Worm (Caenorhabditis elegans): ENCODE data around the gene C03A3.1.

Gene C03A3.1

DNA sequence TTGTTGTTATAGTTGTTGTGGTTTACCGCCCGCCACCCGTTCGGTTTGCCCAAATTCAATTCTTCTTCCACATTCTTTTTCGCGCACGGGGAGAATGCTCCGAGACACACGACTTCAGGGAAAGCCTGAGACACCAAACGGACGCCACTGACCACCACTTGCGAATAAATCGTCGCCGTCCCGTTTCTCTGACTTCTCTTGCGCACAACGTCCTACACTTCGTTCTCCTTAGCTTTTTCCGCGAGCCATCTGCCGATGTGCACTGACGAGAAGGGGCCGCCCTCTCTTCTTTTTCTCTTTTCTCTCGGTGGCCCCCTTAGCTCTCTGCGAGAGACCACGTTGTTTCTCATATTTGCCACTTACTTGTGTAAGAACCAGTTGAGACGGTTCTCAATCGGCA is at the start of gene C03A3.1:
TSS of gene C03A3.1 (plus strand) at position 291 of the 400 bp plus-strand sequence.
- TF ChIP-seq elt-1 (tag; optimal IDR thresholded peaks at IDR 0.05) (no peak), C34F6.9 (tag; optimal IDR thresholded peaks at IDR 0.05) (peak; percentile 26), mdl-1 (tag; optimal IDR thresholded peaks at IDR 0.05) (no peak), ama-1 (optimal IDR thresholded peaks at IDR 0.05) (no peak), zag-1 (tag; optimal IDR thresholded peaks at IDR 0.05) (peak; percentile 23), aly-2 (tag; optimal IDR thresholded peaks at IDR 0.05) (no peak), nhr-6 (tag; optimal IDR thresholded peaks at IDR 0.05) (no peak), elt-3 (tag; optimal IDR thresholded peaks at IDR 0.05) (no peak), sma-3 (GFP tag; optimal IDR thresholded peaks at IDR 0.05) (no peak), F13H6.1 (tag; optimal IDR thresholded peaks at IDR 0.05) (peak; percentile 33), nhr-11 (tag; optimal IDR thresholded peaks at IDR 0.05) (no peak), peb-1 (tag; optimal IDR thresholded peaks at IDR 0.05) (no peak), sma-9 (GFP tag; optimal IDR thresholded peaks at IDR 0.05) (no peak), sma-9 (tag; optimal IDR thresholded peaks at IDR 0.05) (no peak), unc-62 (GFP tag; optimal IDR thresholded peaks at IDR 0.05) (no peak), ZK546.5 (tag; optimal IDR thresholded peaks at IDR 0.05) (no peak), snpc-4 (tag; optimal IDR thresholded peaks at IDR 0.05) (no peak), fos-1 (tag; optimal IDR thresholded peaks at IDR 0.05) (no peak), skn-1 (tag; optimal IDR thresholded peaks at IDR 0.05) (no peak), unc-39 (tag; optimal IDR thresholded peaks at IDR 0.05) (no peak), nhr-23 (tag; optimal IDR thresholded peaks at IDR 0.05) (no peak), unc-55 (GFP tag; optimal IDR thresholded peaks at IDR 0.05) (peak; percentile 42), egl-27 (tag; optimal IDR thresholded peaks at IDR 0.05) (no peak), ztf-11 (tag; optimal IDR thresholded peaks at IDR 0.05) (no peak), lin-11 (tag; optimal IDR thresholded peaks at IDR 0.05) (peak; percentile 60), nhr-129 (tag; optimal IDR thresholded peaks at IDR 0.05) (peak; percentile 16), Y55F3AM.14 (GFP tag; optimal IDR thresholded peaks at IDR 0.05) (no peak), mbf-1 (tag; optimal IDR thresholded peaks at IDR 0.05) (no peak)

- no peak for TF ChIP-seq nhr-129 (tag; optimal IDR thresholded peaks at IDR 0.05)
- TF ChIP-seq ZK546.5 (tag; optimal IDR thresholded peaks at IDR 0.05), result no peak
- no peak for TF ChIP-seq Y55F3AM.14 (GFP tag; optimal IDR thresholded peaks at IDR 0.05)
- no peak for TF ChIP-seq unc-39 (tag; optimal IDR thresholded peaks at IDR 0.05)
- TF ChIP-seq elt-1 (tag; optimal IDR thresholded peaks at IDR 0.05), result no peak
- no peak for TF ChIP-seq nhr-10 (tag; optimal IDR thresholded peaks at IDR 0.05)
- TF ChIP-seq sma-3 (GFP tag; optimal IDR thresholded peaks at IDR 0.05), result no peak
- no peak for TF ChIP-seq fos-1 (tag; optimal IDR thresholded peaks at IDR 0.05)
- TF ChIP-seq crh-2 (tag; optimal IDR thresholded peaks at IDR 0.05), result no peak
- no peak for TF ChIP-seq nhr-21 (tag; optimal IDR thresholded peaks at IDR 0.05)
- no peak for TF ChIP-seq dmd-4 (tag; optimal IDR thresholded peaks at IDR 0.05)
- TF ChIP-seq peb-1 (tag; optimal IDR thresholded peaks at IDR 0.05), result no peak
- TF ChIP-seq sem-4 (tag; optimal IDR thresholded peaks at IDR 0.05), result no peak
- no peak for TF ChIP-seq lin-11 (tag; optimal IDR thresholded peaks at IDR 0.05)
These were observed 48.4 kb upstream of the C03A3.1 start, which contains the start of gene C34F6.5 for ce11 chrX:11208788-11209187. Gene C34F6.5, minus strand, starts transcription at chrX:11208888.

DNA sequence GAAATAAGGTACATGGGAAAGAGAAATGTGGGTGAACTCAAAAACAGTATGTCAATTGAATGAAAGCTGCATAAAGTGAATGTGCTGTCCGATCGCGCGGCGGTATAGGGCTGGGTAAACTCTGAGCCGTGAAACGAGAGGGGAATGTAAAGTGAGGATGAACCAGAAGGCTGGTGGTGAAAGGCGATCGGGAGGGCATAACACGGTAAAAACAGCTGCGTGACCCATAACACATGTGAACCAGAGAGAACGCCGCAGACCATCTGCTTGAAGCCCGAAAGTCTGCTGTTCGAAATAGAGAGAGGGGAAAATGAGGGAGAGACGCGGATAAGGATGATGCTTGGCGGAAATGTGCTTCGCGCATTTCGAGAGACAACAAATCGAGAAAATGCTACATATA is 46.7 kb upstream of the C03A3.1 start:
- TF ChIP-seq ztf-4 (tag; optimal IDR thresholded peaks at IDR 0.05) (no peak), mab-5 (tag; optimal IDR thresholded peaks at IDR 0.05) (no peak), sma-3 (GFP tag; optimal IDR thresholded peaks at IDR 0.05) (no peak), egl-27 (tag; optimal IDR thresholded peaks at IDR 0.05) (no peak), fos-1 (tag; optimal IDR thresholded peaks at IDR 0.05) (no peak), ztf-11 (tag; optimal IDR thresholded peaks at IDR 0.05) (no peak)

DNA sequence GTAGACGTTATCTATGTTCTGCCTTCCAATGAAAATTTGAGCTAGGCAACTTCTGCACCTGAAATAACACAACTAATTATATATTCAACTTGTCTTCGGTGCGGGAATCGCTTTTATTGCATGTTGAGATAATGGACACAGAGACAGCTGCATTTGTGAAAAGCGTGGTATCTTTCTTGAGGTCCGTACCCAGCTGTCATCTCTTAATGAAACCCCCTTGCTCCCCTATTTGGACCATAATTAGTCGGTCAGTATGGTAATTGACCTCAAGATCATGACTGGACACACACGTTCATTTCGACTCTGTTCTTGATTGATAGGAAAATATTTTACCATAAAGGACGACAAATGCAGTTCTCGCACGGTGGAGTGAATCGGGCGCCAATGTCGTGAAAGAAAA is 45.8 kb upstream of the C03A3.1 start:
- TF ChIP-seq Y55F3AM.14 (GFP tag; optimal IDR thresholded peaks at IDR 0.05) (no peak), ZK546.5 (tag; optimal IDR thresholded peaks at IDR 0.05) (no peak), unc-55 (GFP tag; optimal IDR thresholded peaks at IDR 0.05) (no peak), lsy-2 (tag; optimal IDR thresholded peaks at IDR 0.05) (no peak), sma-9 (GFP tag; optimal IDR thresholded peaks at IDR 0.05) (no peak), sma-9 (tag; optimal IDR thresholded peaks at IDR 0.05) (no peak), skn-1 (tag; optimal IDR thresholded peaks at IDR 0.05) (no peak), sem-4 (tag; optimal IDR thresholded peaks at IDR 0.05) (no peak), elt-1 (tag; optimal IDR thresholded peaks at IDR 0.05) (no peak), sma-3 (GFP tag; optimal IDR thresholded peaks at IDR 0.05) (no peak), nhr-237 (tag; optimal IDR thresholded peaks at IDR 0.05) (no peak), dmd-4 (tag; optimal IDR thresholded peaks at IDR 0.05) (no peak), R02D3.7 (tag; optimal IDR thresholded peaks at IDR 0.05) (no peak)
